Worm (Caenorhabditis elegans) whole organism, young adult: ENCODE results near the gene crn-4.

Source experiments
- B0035.1 ChIP-seq: sonication (generic microtip); optimal IDR thresholded peaks from 2 replicates; lab custom pipeline; 2016; ENCODE audit warnings: missing genetic modification characterization, mild to moderate bottlenecking, missing compliant biosample characterization, missing genotype, missing genetic modification reagents
- C17E4.6 ChIP-seq: fragments of 200-800 bp; sonication (Bioruptor generic); IDR thresholded peaks from 2 replicates; pipeline ENCODE4 v1.3.6; 2022; ENCODE audit warnings: missing genetic modification reagents, missing genetic modification characterization, missing compliant biosample characterization
- F37B4.10 ChIP-seq: fragments of 200-800 bp; sonication (Bioruptor generic); IDR thresholded peaks from 2 replicates; pipeline ENCODE4 v1.3.6; 2022; ENCODE audit warnings: missing genetic modification characterization, missing compliant biosample characterization
- F39B2.1 ChIP-seq: fragments of 200-800 bp; sonication (Bioruptor generic); IDR thresholded peaks from 2 replicates; pipeline ENCODE4 v1.3.6; 2022; ENCODE audit warnings: missing genetic modification reagents, missing genetic modification characterization, missing compliant biosample characterization
- F52B5.7 ChIP-seq: sonication (generic microtip); optimal IDR thresholded peaks from 2 replicates; lab custom pipeline; 2016; ENCODE audit warnings: mild to moderate bottlenecking, missing genetic modification characterization, missing compliant biosample characterization
- K12H6.12 ChIP-seq: fragments of 200-800 bp; sonication (Bioruptor generic); optimal IDR thresholded peaks from 2 replicates; lab custom pipeline; 2018; ENCODE audit warnings: mild to moderate bottlenecking, missing genetic modification characterization, missing compliant biosample characterization
- Y53G8AR.9 ChIP-seq: fragments of 200-800 bp; sonication (Bioruptor generic); conservative IDR thresholded peaks from 2 replicates; pipeline ENCODE4 v1.3.6; 2022; ENCODE audit warnings: missing genetic modification reagents, missing genetic modification characterization, missing compliant biosample characterization
- Y79H2A.3 ChIP-seq: fragments of 200-800 bp; sonication (Bioruptor generic); conservative IDR thresholded peaks from 2 replicates; pipeline ENCODE4 v1.3.6; 2022; ENCODE audit warnings: missing genetic modification reagents, missing genetic modification characterization, missing compliant biosample characterization
- ZK185.1 ChIP-seq: sonication (generic microtip); optimal IDR thresholded peaks from 2 replicates; lab custom pipeline; 2016; ENCODE audit warnings: mild to moderate bottlenecking, missing genetic modification characterization, missing compliant biosample characterization; ENCODE audit not compliant: poor library complexity, severe bottlenecking
- akir-1 ChIP-seq: fragments of 200-800 bp; sonication (Bioruptor generic); optimal IDR thresholded peaks from 2 replicates; lab custom pipeline; 2018; ENCODE audit warnings: mild to moderate bottlenecking, missing genetic modification characterization, moderate library complexity, missing compliant biosample characterization
- atf-7 ChIP-seq: sonication (generic microtip); optimal IDR thresholded peaks from 2 replicates; lab custom pipeline; 2017; ENCODE audit warnings: mild to moderate bottlenecking, missing genetic modification characterization, missing compliant biosample characterization
- attf-6 ChIP-seq: fragments of 200-800 bp; sonication (Bioruptor generic); IDR thresholded peaks from 2 replicates; pipeline ENCODE4 v1.3.6; 2022; ENCODE audit warnings: missing genetic modification reagents, missing genetic modification characterization, missing compliant biosample characterization
- bed-2 ChIP-seq: fragments of 200-800 bp; sonication (Bioruptor generic); IDR thresholded peaks from 2 replicates; pipeline ENCODE4 v1.3.6; 2022; ENCODE audit warnings: missing genetic modification reagents, missing genetic modification characterization, missing compliant biosample characterization
- ccch-3 ChIP-seq: fragments of 200-800 bp; sonication (Bioruptor generic); optimal IDR thresholded peaks from 2 replicates; lab custom pipeline; 2018; ENCODE audit warnings: mild to moderate bottlenecking, missing genetic modification characterization, missing compliant biosample characterization
- cebp-1 ChIP-seq, 2 experiments: fragments of 200-800 bp in 1 of 2; sonication (Bioruptor generic) in 1 of 2; sonication (generic microtip) in 1 of 2; IDR thresholded peaks in 1 of 2; optimal IDR thresholded peaks in 1 of 2; 2 replicates each; pipeline versions ENCODE4 v1.3.6 to Lab custom; 2017 to 2022; ENCODE audit warnings: missing compliant biosample characterization in 2 of 2, missing genetic modification characterization in 2 of 2, mild to moderate bottlenecking in 1 of 2, missing genetic modification reagents in 1 of 2, moderate library complexity in 1 of 2
- cebp-2 ChIP-seq: fragments of 200-800 bp; sonication (Bioruptor generic); IDR thresholded peaks from 2 replicates; pipeline ENCODE4 v1.3.6; 2022; ENCODE audit warnings: missing genetic modification characterization, missing compliant biosample characterization
- ceh-40 ChIP-seq: fragments of 200-800 bp; sonication (Bioruptor generic); IDR thresholded peaks from 2 replicates; pipeline ENCODE4 v1.3.6; 2022; ENCODE audit warnings: missing genetic modification characterization, missing compliant biosample characterization
- dpl-1 ChIP-seq: fragments of 150-350 bp; optimal IDR thresholded peaks from 2 replicates; lab custom pipeline; 2014; ENCODE audit warnings: missing biosample characterization, missing genetic modification reagents, missing genetic modification characterization
- egrh-3 ChIP-seq: fragments of 200-800 bp; sonication (Bioruptor generic); IDR thresholded peaks from 2 replicates; pipeline ENCODE4 v1.3.6; 2022; ENCODE audit warnings: missing genetic modification reagents, missing genetic modification characterization, missing compliant biosample characterization
- hsf-1 ChIP-seq: fragments of 200-800 bp; sonication (Bioruptor generic); IDR thresholded peaks from 2 replicates; pipeline ENCODE4 v1.3.6; 2022; ENCODE audit warnings: missing genetic modification reagents, missing genetic modification characterization, missing compliant biosample characterization
- lin-40 ChIP-seq: sonication (generic microtip); optimal IDR thresholded peaks from 2 replicates; lab custom pipeline; 2016; ENCODE audit warnings: missing genetic modification characterization, mild to moderate bottlenecking, missing compliant biosample characterization, missing genotype, missing genetic modification reagents
- lin-54 ChIP-seq: fragments of 200-800 bp; sonication (Bioruptor generic); optimal IDR thresholded peaks from 2 replicates; lab custom pipeline; 2018; ENCODE audit warnings: mild to moderate bottlenecking, missing genetic modification characterization, missing compliant biosample characterization
- lsl-1 ChIP-seq: fragments of 200-800 bp; sonication (Bioruptor generic); optimal IDR thresholded peaks from 2 replicates; lab custom pipeline; 2018; ENCODE audit warnings: mild to moderate bottlenecking, missing genetic modification characterization, moderate library complexity, missing compliant biosample characterization
- madf-10 ChIP-seq: sonication (generic microtip); optimal IDR thresholded peaks from 2 replicates; lab custom pipeline; 2016; ENCODE audit warnings: mild to moderate bottlenecking, missing genetic modification characterization, missing compliant biosample characterization
- madf-6 ChIP-seq: fragments of 200-800 bp; sonication (Bioruptor generic); IDR thresholded peaks from 2 replicates; pipeline ENCODE4 v1.3.6; 2022; ENCODE audit warnings: missing genetic modification reagents, missing genetic modification characterization, missing compliant biosample characterization
- mcd-1 ChIP-seq: fragments of 200-800 bp; sonication (Bioruptor generic); IDR thresholded peaks from 2 replicates; pipeline ENCODE4 v1.3.6; 2022; ENCODE audit warnings: missing genetic modification reagents, missing genetic modification characterization, missing compliant biosample characterization
- nfya-2 ChIP-seq: fragments of 200-800 bp; sonication (Bioruptor generic); IDR thresholded peaks from 2 replicates; pipeline ENCODE4 v1.3.6; 2022; ENCODE audit warnings: missing genetic modification reagents, missing genetic modification characterization, missing compliant biosample characterization
- nfyb-1 ChIP-seq: fragments of 200-800 bp; sonication (Bioruptor generic); IDR thresholded peaks from 2 replicates; pipeline ENCODE4 v1.3.6; 2022; ENCODE audit warnings: missing genetic modification reagents, missing genetic modification characterization, missing compliant biosample characterization
- pha-4 ChIP-seq: fragments of 150-350 bp; sonication (generic microtip); optimal IDR thresholded peaks from 2 replicates; lab custom pipeline; 2014; ENCODE audit warnings: missing biosample characterization, missing genetic modification reagents, missing genetic modification characterization
- rcor-1 ChIP-seq: fragments of 200-800 bp; sonication (Bioruptor generic); IDR thresholded peaks from 2 replicates; pipeline ENCODE4 v1.3.6; 2022; ENCODE audit warnings: missing genetic modification reagents, missing genetic modification characterization, missing compliant biosample characterization
- snpc-4 ChIP-seq, 5 experiments: fragments of 150-350 bp in 1 of 5; sonication (generic microtip) in 4 of 5; optimal IDR thresholded peaks; 2 replicates each; lab custom pipeline; 2014 to 2018; ENCODE audit warnings: missing genetic modification characterization in 5 of 5, missing biosample characterization in 3 of 5, antibody characterized with exemption in 2 of 5, mild to moderate bottlenecking in 2 of 5, missing compliant biosample characterization in 2 of 5, missing genotype in 2 of 5, moderate library complexity in 2 of 5, missing genetic modification reagents in 1 of 5
- somi-1 ChIP-seq: fragments of 200-800 bp; sonication (Bioruptor generic); optimal IDR thresholded peaks from 2 replicates; lab custom pipeline; 2018; ENCODE audit warnings: mild to moderate bottlenecking, missing genetic modification characterization, missing compliant biosample characterization
- sptf-2 ChIP-seq: fragments of 200-800 bp; sonication (Bioruptor generic); optimal IDR thresholded peaks from 2 replicates; lab custom pipeline; 2018; ENCODE audit warnings: mild to moderate bottlenecking, missing genetic modification characterization, missing compliant biosample characterization
- unc-62 ChIP-seq: fragments of 150-350 bp; optimal IDR thresholded peaks from 2 replicates; lab custom pipeline; 2014; ENCODE audit warnings: missing biosample characterization, missing genetic modification reagents, missing genetic modification characterization
- zim-3 ChIP-seq: sonication (generic microtip); optimal IDR thresholded peaks from 2 replicates; lab custom pipeline; 2017; ENCODE audit warnings: mild to moderate bottlenecking, missing genetic modification characterization, moderate library complexity, missing compliant biosample characterization
- ztf-18 ChIP-seq: sonication (generic microtip); optimal IDR thresholded peaks from 2 replicates; lab custom pipeline; 2016; ENCODE audit warnings: missing genotype, mild to moderate bottlenecking, missing genetic modification characterization, missing compliant biosample characterization
- ztf-28 ChIP-seq: fragments of 200-800 bp; sonication (Bioruptor generic); IDR thresholded peaks from 2 replicates; pipeline ENCODE4 v1.3.6; 2022; ENCODE audit warnings: missing genetic modification reagents, missing genetic modification characterization, missing compliant biosample characterization

The crn-4 gene

ce11 chrX:2274237-2274636 is 16.3 kb upstream of the crn-4 start, which contains the start of gene AH9.4:
Gene AH9.4, minus strand, starts transcription at chrX:2274337.
- TF ChIP-seq cebp-1 (GFP tag; IDR thresholded peaks at IDR 0.05; lab: Robert Waterston, UW) (no peak), cebp-1 (tag; optimal IDR thresholded peaks at IDR 0.05; lab: Kevin White, UChicago) (no peak), K12H6.12 (tag; lab: Kevin White, UChicago) (no peak), sptf-2 (GFP tag; lab: Kevin White, UChicago) (no peak), ztf-28 (GFP tag; lab: Robert Waterston, UW) (no peak), lin-40 (tag; lab: Kevin White, UChicago) (no peak), lin-54 (GFP tag; lab: Kevin White, UChicago) (no peak), hsf-1 (GFP tag; lab: Robert Waterston, UW) (no peak), somi-1 (GFP tag; lab: Kevin White, UChicago) (no peak), Y53G8AR.9 (GFP tag; lab: Robert Waterston, UW) (no peak), B0035.1 (tag; lab: Kevin White, UChicago) (no peak), cebp-2 (GFP tag; lab: Robert Waterston, UW) (no peak), F52B5.7 (tag; lab: Kevin White, UChicago) (no peak)

- no peak for TF ChIP-seq Y79H2A.3 (GFP tag; lab: Robert Waterston, UW)
- TF ChIP-seq mcd-1 (GFP tag; lab: Robert Waterston, UW): no peak
- TF ChIP-seq nfya-2 (GFP tag; lab: Robert Waterston, UW): no peak
- TF ChIP-seq dpl-1 (GFP tag; lab: Kevin White, UChicago): no peak
- TF ChIP-seq attf-6 (GFP tag; lab: Robert Waterston, UW): no peak
- TF ChIP-seq Y53G8AR.9 (GFP tag; lab: Robert Waterston, UW): no peak
- no peak for TF ChIP-seq zim-3 (tag; lab: Kevin White, UChicago)
Measured at ce11 chrX:2271429-2271828, 13.5 kb upstream of the crn-4 start.

- TF ChIP-seq ztf-18 (tag; lab: Kevin White, UChicago): no peak
- TF ChIP-seq ZK185.1 (tag; lab: Kevin White, UChicago): no peak
- TF ChIP-seq bed-2: 0 out of 2 replicates have a peak, but pooled peaks have one; percentile 52
- TF ChIP-seq ceh-40 (GFP tag; lab: Robert Waterston, UW): no peak
- 0 out of 2 replicates have a peak, but pooled peaks have one; percentile 18 for TF ChIP-seq nfyb-1 (GFP tag; lab: Robert Waterston, UW)
- no peak for TF ChIP-seq sptf-2 (GFP tag; lab: Kevin White, UChicago)
- TF ChIP-seq egrh-3 (GFP tag; lab: Robert Waterston, UW): peak; percentile 62; the same call in 1 of the 2 replicates
Measured at ce11 chrX:2267956-2268355, 10.1 kb upstream of the crn-4 start, which contains the start of gene AH9.6. Gene AH9.6, minus strand, starts transcription at chrX:2268138.

ce11 chrX:2266777-2267176 is 8.9 kb upstream of the crn-4 start:
- TF ChIP-seq akir-1 (GFP tag; lab: Kevin White, UChicago) (no peak), madf-6 (GFP tag; lab: Robert Waterston, UW) (no peak), lsl-1 (no peak), ccch-3 (GFP tag; lab: Kevin White, UChicago) (no peak), egrh-3 (GFP tag; lab: Robert Waterston, UW) (no peak), dpl-1 (GFP tag; lab: Kevin White, UChicago) (no peak), F39B2.1 (GFP tag; lab: Robert Waterston, UW) (no peak), snpc-4 (GFP tag; optimal IDR thresholded peaks at IDR 0.05; lab: Kevin White, UChicago) (no peak), snpc-4 (tag; optimal IDR thresholded peaks at IDR 0.05; lab: Kevin White, UChicago) (no peak), unc-62 (GFP tag; lab: Kevin White, UChicago) (no peak), rcor-1 (GFP tag; lab: Robert Waterston, UW) (no peak), bed-2 (no peak), madf-10 (tag; lab: Kevin White, UChicago) (no peak), somi-1 (GFP tag; lab: Kevin White, UChicago) (no peak), C17E4.6 (GFP tag; lab: Robert Waterston, UW) (no peak), ZK185.1 (tag; lab: Kevin White, UChicago) (no peak), pha-4 (tag; lab: Kevin White, UChicago) (no peak), F37B4.10 (GFP tag; lab: Robert Waterston, UW) (no peak), atf-7 (tag; lab: Kevin White, UChicago) (no peak)
